Fruit fly (Drosophila melanogaster): ENCODE data around the gene Frl.

DNA sequence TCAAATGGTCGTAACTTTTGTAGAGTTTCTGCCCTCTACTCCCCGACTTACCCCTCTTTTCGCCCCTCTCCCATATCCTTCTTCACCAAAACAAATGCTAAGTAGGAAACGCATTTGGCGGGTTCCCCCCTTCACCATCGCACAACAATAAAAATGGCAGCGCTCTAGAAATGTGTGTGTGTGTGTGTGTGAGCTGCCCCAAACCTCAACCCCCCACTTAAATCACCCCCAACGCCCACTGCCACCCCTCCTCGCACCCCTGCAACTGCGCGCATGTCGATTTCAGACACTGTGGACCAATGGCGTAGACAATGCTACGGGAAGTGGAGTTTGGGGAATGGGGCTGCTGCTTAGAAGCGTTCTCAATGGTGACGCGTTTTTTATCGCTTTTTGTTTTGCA lies 56.8 kb downstream of the Frl start:
- TF ChIP-seq Abd-B (GFP tag; optimal IDR thresholded peaks at IDR 0.05) (no peak), CG9705 (GFP tag; optimal IDR thresholded peaks at IDR 0.05) (no peak), CrebA (GFP tag; optimal IDR thresholded peaks at IDR 0.05; ENCODE audit: borderline replicate concordance) (no peak), GATAd (GFP tag; optimal IDR thresholded peaks at IDR 0.05) (no peak), dmrt93B (GFP tag; optimal IDR thresholded peaks at IDR 0.05) (no peak), OdsH (GFP tag; optimal IDR thresholded peaks at IDR 0.05) (no peak), psq (GFP tag; optimal IDR thresholded peaks at IDR 0.05) (no peak), lola (GFP tag; optimal IDR thresholded peaks at IDR 0.05) (no peak), Myc (optimal IDR thresholded peaks at IDR 0.05) (no peak)

All from whole organism, wandering third instar larva.